Worm (Caenorhabditis elegans): Measurements from ENCODE around the gene Y94H6A.12.

The Y94H6A.12 gene

DNA sequence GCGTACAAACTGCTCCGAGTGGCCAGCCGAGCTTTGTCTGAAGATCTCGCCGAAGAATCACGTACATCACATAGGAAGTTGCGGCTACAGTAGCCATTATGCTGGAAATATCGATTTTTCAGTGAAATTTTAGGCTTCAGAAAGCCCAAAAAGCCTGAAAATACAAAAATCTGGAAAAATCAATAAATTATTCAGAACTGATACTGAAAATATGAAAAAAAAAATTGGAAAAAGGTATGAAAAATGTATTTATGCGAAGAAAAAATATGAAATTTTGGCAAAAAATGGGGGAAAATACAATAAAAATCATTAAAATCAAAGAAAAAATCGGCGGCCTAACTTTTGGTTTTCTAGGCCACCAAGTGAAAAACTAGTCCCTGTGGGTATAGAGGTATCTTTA, at the start of gene Y94H6A.12:
Gene Y94H6A.12 (minus strand): TSS at position 101 of the 400 bp plus-strand sequence.
- no peak for TF ChIP-seq snpc-4 (tag; optimal IDR thresholded peaks at IDR 0.05)

DNA sequence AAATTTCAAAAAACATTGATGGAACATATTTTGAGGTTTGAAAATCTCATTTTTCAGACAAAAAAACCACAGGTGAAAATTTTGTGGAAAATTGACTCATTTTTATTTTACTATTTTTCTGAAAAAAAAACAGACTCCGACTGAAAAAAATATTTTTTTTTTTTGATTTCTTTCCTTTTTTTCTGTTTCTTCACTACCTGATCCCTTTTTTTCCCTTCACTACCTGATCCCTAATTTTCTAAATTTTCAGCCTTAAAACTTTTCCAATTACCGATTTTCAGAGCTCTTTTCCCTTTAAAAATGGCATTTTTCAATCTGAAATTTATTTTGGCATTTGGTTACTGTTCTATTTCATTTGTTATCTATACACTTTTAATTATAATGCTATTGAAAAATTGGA, 49.5 kb upstream of the Y94H6A.12 start, which contains the start of gene Y54G2A.77:
Gene Y54G2A.77 (plus strand): TSS at position 301 of the 400 bp plus-strand sequence.
- TF ChIP-seq tbx-8 (GFP tag; optimal IDR thresholded peaks at IDR 0.05) (no peak), pha-4 (tag; optimal IDR thresholded peaks at IDR 0.05) (no peak), unc-120 (tag; optimal IDR thresholded peaks at IDR 0.05; ENCODE audit: poor library complexity, severe bottlenecking) (no peak), sptf-1 (tag; optimal IDR thresholded peaks at IDR 0.05) (no peak), ceh-43 (GFP tag; optimal IDR thresholded peaks at IDR 0.05) (no peak), zip-8 (tag; optimal IDR thresholded peaks at IDR 0.05) (no peak), mab-5 (tag; optimal IDR thresholded peaks at IDR 0.05) (no peak), nhr-2 (tag; optimal IDR thresholded peaks at IDR 0.05) (no peak), nhr-237 (tag; optimal IDR thresholded peaks at IDR 0.05) (no peak), snpc-4 (tag; optimal IDR thresholded peaks at IDR 0.05) (no peak)

DNA sequence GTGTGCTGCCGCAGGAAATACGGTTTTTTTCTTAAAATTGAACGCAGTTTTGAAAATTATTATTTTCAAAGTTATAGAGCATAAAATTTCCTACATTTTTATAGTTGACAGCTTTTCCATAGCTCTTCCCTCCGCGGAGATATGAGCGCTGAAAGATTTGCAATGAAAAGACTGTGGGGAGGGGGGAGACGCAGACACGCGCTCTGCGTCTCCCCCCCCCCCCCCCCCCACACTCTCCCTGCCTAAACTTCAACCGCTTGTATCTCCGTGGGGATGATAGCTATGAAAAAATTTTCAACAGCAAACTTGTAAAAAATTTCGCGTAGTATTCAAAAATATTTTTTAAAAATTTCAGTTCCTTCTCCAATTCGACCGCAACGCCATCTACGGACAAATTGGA, 48.6 kb upstream of the Y94H6A.12 start:
- TF ChIP-seq tbx-8 (GFP tag; optimal IDR thresholded peaks at IDR 0.05) (no peak), lsy-2 (tag; optimal IDR thresholded peaks at IDR 0.05) (no peak), ces-1 (GFP tag; optimal IDR thresholded peaks at IDR 0.05) (no peak), unc-62 (GFP tag; optimal IDR thresholded peaks at IDR 0.05) (no peak), ztf-11 (tag; optimal IDR thresholded peaks at IDR 0.05) (no peak)

DNA sequence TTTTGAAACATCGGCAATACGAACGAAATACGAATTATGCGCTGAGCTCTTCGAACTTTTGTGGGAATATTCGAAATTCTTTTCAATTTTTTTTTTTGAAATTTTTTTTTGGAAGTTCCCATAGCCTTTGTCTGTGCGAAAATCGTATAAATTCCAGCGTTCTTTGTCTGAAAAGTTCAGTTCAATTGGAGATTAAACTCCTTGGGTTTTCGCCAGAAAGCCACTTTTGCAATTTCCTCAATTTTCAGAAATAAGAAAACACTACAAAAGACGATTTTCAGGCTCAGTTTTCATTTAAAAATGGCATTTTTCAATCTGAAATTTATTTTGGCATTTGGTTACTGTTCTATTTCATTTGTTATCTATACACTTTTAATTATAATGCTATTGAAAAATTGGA, 46.3 kb upstream of the Y94H6A.12 start, which contains the start of gene Y54G2A.38:
Gene Y54G2A.38 (plus strand): TSS at position 301 of the 400 bp plus-strand sequence.
- no peak for TF ChIP-seq pha-4 (tag; optimal IDR thresholded peaks at IDR 0.05)

DNA sequence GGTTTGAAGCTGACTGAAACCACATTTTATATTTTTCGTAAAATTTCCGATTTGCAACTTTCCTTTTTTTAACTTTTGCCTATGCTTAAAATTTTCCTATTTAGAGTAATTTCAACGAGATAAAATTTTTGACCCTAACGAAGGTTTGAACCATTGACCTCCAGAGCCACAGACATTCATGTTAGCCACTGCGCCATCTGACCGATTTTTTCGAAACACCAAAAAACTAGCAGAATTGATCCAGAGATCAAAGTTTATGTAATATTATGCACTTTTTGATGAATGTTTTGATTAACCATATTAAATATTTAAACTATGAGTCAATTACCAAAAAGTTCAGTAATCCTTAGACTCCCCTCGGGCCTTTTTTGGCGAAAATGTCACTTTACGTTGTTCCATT, 45.2 kb upstream of the Y94H6A.12 start:
- no peak for TF ChIP-seq zip-8 (tag; optimal IDR thresholded peaks at IDR 0.05)
- TF ChIP-seq blmp-1 (tag; optimal IDR thresholded peaks at IDR 0.05) = no peak
- no peak for TF ChIP-seq mab-5 (tag; optimal IDR thresholded peaks at IDR 0.05)
- no peak for TF ChIP-seq pha-4 (tag; optimal IDR thresholded peaks at IDR 0.05)
- TF ChIP-seq nhr-237 (tag; optimal IDR thresholded peaks at IDR 0.05) = no peak
- TF ChIP-seq snpc-4 (tag; optimal IDR thresholded peaks at IDR 0.05) = no peak
- no peak for TF ChIP-seq nhr-76 (tag; optimal IDR thresholded peaks at IDR 0.05)
- TF ChIP-seq bed-3 (GFP tag; optimal IDR thresholded peaks at IDR 0.05) = no peak
- TF ChIP-seq lin-32 (GFP tag; optimal IDR thresholded peaks at IDR 0.05) = no peak
- no peak for TF ChIP-seq unc-120 (tag; optimal IDR thresholded peaks at IDR 0.05; ENCODE audit: poor library complexity, severe bottlenecking)

DNA sequence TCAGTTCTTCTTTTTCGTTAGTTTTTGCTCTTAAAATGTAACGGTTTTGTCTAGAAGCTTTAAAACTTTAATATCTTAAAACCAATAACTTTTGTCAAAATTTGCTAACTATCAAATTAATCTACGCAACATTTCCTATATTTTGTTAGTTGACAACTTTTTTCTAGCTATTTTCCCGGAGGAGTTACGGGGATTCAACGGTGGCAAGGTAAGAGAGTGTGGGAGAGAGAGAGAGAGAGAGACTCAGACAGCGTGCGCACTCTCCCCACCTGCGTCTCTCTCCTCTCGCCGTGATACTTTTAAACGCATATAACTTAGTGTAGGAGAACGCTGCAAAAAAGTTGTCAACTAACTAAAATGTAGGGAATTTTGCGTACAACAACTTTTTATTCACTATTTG, 40.7 kb upstream of the Y94H6A.12 start:
- TF ChIP-seq mab-5 (tag; optimal IDR thresholded peaks at IDR 0.05) = no peak
- TF ChIP-seq lin-13 (tag; optimal IDR thresholded peaks at IDR 0.05) = no peak
- TF ChIP-seq unc-62 (GFP tag; optimal IDR thresholded peaks at IDR 0.05) = no peak

DNA sequence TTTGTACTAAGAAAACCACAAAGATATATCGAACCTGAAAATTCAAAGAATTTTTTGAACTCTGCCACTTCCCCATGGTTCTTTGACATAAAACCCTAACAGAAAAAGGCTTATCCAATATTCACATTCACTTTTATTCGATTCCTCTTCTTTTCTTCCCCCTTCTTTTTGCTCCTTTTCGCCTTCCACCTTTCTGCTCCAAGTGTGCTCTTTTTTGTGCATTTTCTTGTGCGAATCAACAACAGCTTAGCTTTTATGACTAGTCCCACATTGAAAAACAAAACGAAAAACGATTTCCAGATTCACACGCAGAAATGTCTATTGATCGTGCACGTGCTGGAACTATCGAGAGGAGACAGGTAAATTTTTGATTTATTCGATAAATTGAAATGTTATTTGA, 38.7 kb upstream of the Y94H6A.12 start, which contains the start of gene Y54G2A.41:
Gene Y54G2A.41 (plus strand): TSS at position 301 of the 400 bp plus-strand sequence.
- TF ChIP-seq sem-2 (GFP tag; optimal IDR thresholded peaks at IDR 0.05) (no peak), hlh-1 (tag; optimal IDR thresholded peaks at IDR 0.05) (no peak), lin-13 (tag; optimal IDR thresholded peaks at IDR 0.05) (no peak), lin-32 (GFP tag; optimal IDR thresholded peaks at IDR 0.05) (no peak), ztf-11 (tag; optimal IDR thresholded peaks at IDR 0.05) (no peak), pha-4 (tag; optimal IDR thresholded peaks at IDR 0.05) (no peak), ces-1 (GFP tag; optimal IDR thresholded peaks at IDR 0.05) (no peak)

DNA sequence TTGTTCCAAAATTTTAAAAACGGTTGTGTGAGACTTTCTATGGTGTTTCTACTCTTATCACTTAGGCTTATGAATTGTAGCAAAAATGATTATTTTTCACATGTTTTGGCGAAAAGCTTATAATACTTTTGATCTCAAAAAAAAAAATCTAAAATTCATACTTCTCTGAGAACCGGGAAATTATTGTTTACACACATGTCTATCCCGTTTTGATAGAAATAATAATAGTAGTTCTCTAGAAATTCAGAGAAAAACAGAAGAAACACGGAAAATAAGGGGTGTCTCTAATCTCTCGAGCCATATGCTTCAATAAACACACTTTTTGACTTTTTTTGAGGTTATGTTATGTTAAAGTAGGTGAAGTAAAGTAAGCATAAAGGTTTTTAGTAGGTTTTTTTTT, 37.8 kb upstream of the Y94H6A.12 start:
- TF ChIP-seq zip-8 (tag; optimal IDR thresholded peaks at IDR 0.05) (no peak), mab-5 (tag; optimal IDR thresholded peaks at IDR 0.05) (no peak), snpc-4 (tag; optimal IDR thresholded peaks at IDR 0.05) (no peak)

DNA sequence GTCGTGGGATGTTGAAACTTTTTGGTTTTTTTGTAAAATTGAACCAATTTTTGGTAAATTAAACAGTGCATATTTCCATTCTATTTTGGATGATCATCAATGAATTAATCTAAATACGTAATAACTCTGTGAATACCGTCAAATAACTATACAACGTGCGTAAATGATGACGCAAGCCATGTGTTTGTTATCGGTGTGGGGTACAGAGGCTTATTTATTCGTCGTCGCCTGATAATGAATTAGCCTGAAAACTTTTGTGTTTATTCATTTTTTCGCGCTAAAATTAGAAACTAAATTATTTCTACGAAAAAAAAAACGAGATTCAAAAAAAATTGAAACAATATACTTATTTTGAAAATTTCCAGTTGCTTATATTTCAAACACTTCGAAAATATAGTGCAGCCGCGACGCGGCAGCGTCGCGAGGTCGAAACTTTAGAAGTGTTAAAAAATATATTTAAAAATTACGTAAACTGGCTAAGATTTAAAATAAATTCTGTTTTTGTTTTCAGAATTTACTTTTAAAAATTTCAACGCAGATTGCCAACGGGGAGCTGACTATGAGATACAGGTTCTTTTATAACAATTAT, 36.1 kb upstream of the Y94H6A.12 start:
- TF ChIP-seq zip-8 (tag; optimal IDR thresholded peaks at IDR 0.05) (peak; percentile 28), lsy-2 (tag; optimal IDR thresholded peaks at IDR 0.05) (no peak)

Measured in whole organism, mixed stage, embryonic.